Worm (Caenorhabditis elegans) whole organism, young adult: Measurements from ENCODE around the gene R01H2.8.

Source experiments
- F22D6.2 ChIP-seq: sonication (generic microtip); optimal IDR thresholded peaks from 2 replicates; lab custom pipeline; 2016; ENCODE audit warnings: mild to moderate bottlenecking, missing genetic modification characterization, missing compliant biosample characterization
- akir-1 ChIP-seq: fragments of 200-800 bp; sonication (Bioruptor generic); optimal IDR thresholded peaks from 2 replicates; lab custom pipeline; 2018; ENCODE audit warnings: mild to moderate bottlenecking, missing genetic modification characterization, moderate library complexity, missing compliant biosample characterization
- ceh-79 ChIP-seq: sonication (generic microtip); optimal IDR thresholded peaks from 2 replicates; lab custom pipeline; 2017; ENCODE audit warnings: mild to moderate bottlenecking, missing genetic modification characterization, missing compliant biosample characterization
- egl-44 ChIP-seq: fragments of 200-800 bp; sonication (Bioruptor generic); IDR thresholded peaks from 2 replicates; pipeline ENCODE4 v1.3.6; 2022; ENCODE audit warnings: missing genetic modification reagents, missing genetic modification characterization, missing compliant biosample characterization
- hmg-1.2 ChIP-seq: fragments of 200-800 bp; sonication (Bioruptor generic); IDR thresholded peaks from 2 replicates; pipeline ENCODE4 v1.3.6; 2022; ENCODE audit warnings: missing genetic modification reagents, missing genetic modification characterization, missing compliant biosample characterization
- hsf-1 ChIP-seq: fragments of 200-800 bp; sonication (Bioruptor generic); IDR thresholded peaks from 2 replicates; pipeline ENCODE4 v1.3.6; 2022; ENCODE audit warnings: missing genetic modification reagents, missing genetic modification characterization, missing compliant biosample characterization
- madf-6 ChIP-seq: fragments of 200-800 bp; sonication (Bioruptor generic); IDR thresholded peaks from 2 replicates; pipeline ENCODE4 v1.3.6; 2022; ENCODE audit warnings: missing genetic modification reagents, missing genetic modification characterization, missing compliant biosample characterization
- nhr-179 ChIP-seq: sonication (generic microtip); optimal IDR thresholded peaks from 2 replicates; lab custom pipeline; 2016; ENCODE audit warnings: mild to moderate bottlenecking, missing genetic modification characterization, missing compliant biosample characterization
- nhr-90 ChIP-seq: sonication (generic microtip); optimal IDR thresholded peaks from 2 replicates; lab custom pipeline; 2016; ENCODE audit warnings: missing genotype, mild to moderate bottlenecking, missing genetic modification characterization, missing compliant biosample characterization
- pbrm-1 ChIP-seq: fragments of 200-800 bp; sonication (Bioruptor generic); IDR thresholded peaks from 2 replicates; pipeline ENCODE4 v1.3.6; 2022; ENCODE audit warnings: missing genetic modification reagents, missing genetic modification characterization, missing compliant biosample characterization
- snpc-4 ChIP-seq, 5 experiments: fragments of 150-350 bp in 1 of 5; sonication (generic microtip) in 4 of 5; optimal IDR thresholded peaks; 2 replicates each; lab custom pipeline; 2014 to 2018; ENCODE audit warnings: missing genetic modification characterization in 5 of 5, missing biosample characterization in 3 of 5, antibody characterized with exemption in 2 of 5, mild to moderate bottlenecking in 2 of 5, missing compliant biosample characterization in 2 of 5, missing genotype in 2 of 5, moderate library complexity in 2 of 5, missing genetic modification reagents in 1 of 5
- zim-3 ChIP-seq: sonication (generic microtip); optimal IDR thresholded peaks from 2 replicates; lab custom pipeline; 2017; ENCODE audit warnings: mild to moderate bottlenecking, missing genetic modification characterization, moderate library complexity, missing compliant biosample characterization

ce11 chrIII:7087691-7088323 is 18.9 kb downstream of the R01H2.8 start, which contains the start of gene fubl-2:
- TF ChIP-seq F22D6.2 (tag; lab: Kevin White, UChicago) = no peak
- no peak for TF ChIP-seq ceh-79 (tag; lab: Kevin White, UChicago)
- no peak for TF ChIP-seq pbrm-1
- TF ChIP-seq nhr-179 = no peak
- no peak for TF ChIP-seq hsf-1
- no peak for TF ChIP-seq akir-1 (GFP tag; lab: Kevin White, UChicago)
- no peak for TF ChIP-seq egl-44 (GFP tag; lab: Robert Waterston, UW)
- TF ChIP-seq madf-6 = no peak
- TF ChIP-seq snpc-4 (GFP tag; optimal IDR thresholded peaks at IDR 0.05; lab: Kevin White, UChicago) = no peak
- peak in 1 of 4 experiments; percentile 25 for TF ChIP-seq snpc-4 (tag; optimal IDR thresholded peaks at IDR 0.05; lab: Kevin White, UChicago)
- no peak for TF ChIP-seq nhr-90 (tag; lab: Kevin White, UChicago)
- no peak; the same call in 1 of the 2 replicates for TF ChIP-seq hmg-1.2
- no peak for TF ChIP-seq zim-3 (tag; lab: Kevin White, UChicago)
